Worm (Caenorhabditis elegans) whole organism, mixed stage, embryonic: Measurements from ENCODE around the gene R07E5.19.

ENCODE experiments used
- M03D4.4 ChIP-seq: sonication (generic microtip); optimal IDR thresholded peaks from 2 replicates; lab custom pipeline; 2017; ENCODE audit warnings: mild to moderate bottlenecking, missing genetic modification characterization, missing compliant biosample characterization
- bed-3 ChIP-seq: fragments of 200-800 bp; sonication (Bioruptor generic); optimal IDR thresholded peaks from 3 replicates; lab custom pipeline; 2018; ENCODE audit warnings: mild to moderate bottlenecking, missing genetic modification characterization, moderate library complexity, missing compliant biosample characterization
- ceh-39 ChIP-seq: fragments of 150-350 bp; optimal IDR thresholded peaks from 2 replicates; lab custom pipeline; 2014; ENCODE audit warnings: missing biosample characterization, missing genetic modification characterization
- ceh-43 ChIP-seq: fragments of 200-800 bp; sonication (Bioruptor generic); optimal IDR thresholded peaks from 2 replicates; lab custom pipeline; 2018; ENCODE audit warnings: mild to moderate bottlenecking, missing genetic modification characterization, moderate library complexity, missing compliant biosample characterization
- ceh-83 ChIP-seq: fragments of 200-800 bp; sonication (Bioruptor generic); optimal IDR thresholded peaks from 2 replicates; lab custom pipeline; 2018; ENCODE audit warnings: mild to moderate bottlenecking, missing genetic modification characterization, missing compliant biosample characterization
- ces-1 ChIP-seq: fragments of 150-350 bp; optimal IDR thresholded peaks from 2 replicates; lab custom pipeline; 2014; ENCODE audit warnings: missing biosample characterization, missing genetic modification reagents, missing genetic modification characterization
- cnd-1 ChIP-seq: fragments of 200-800 bp; sonication (Bioruptor generic); optimal IDR thresholded peaks from 2 replicates; lab custom pipeline; 2018; ENCODE audit warnings: mild to moderate bottlenecking, missing genetic modification characterization, missing compliant biosample characterization
- drap-1 ChIP-seq: fragments of 200-800 bp; sonication (Bioruptor generic); optimal IDR thresholded peaks from 3 replicates; lab custom pipeline; 2018; ENCODE audit warnings: mild to moderate bottlenecking, missing genetic modification characterization, missing compliant biosample characterization
- elt-1 ChIP-seq: sonication (generic microtip); optimal IDR thresholded peaks from 2 replicates; lab custom pipeline; 2017; ENCODE audit warnings: missing genetic modification characterization, mild to moderate bottlenecking, missing compliant biosample characterization, antibody characterized with exemption, moderate library complexity, borderline replicate concordance; ENCODE audit not compliant: insufficient read depth
- elt-3 ChIP-seq: fragments of 150-350 bp; optimal IDR thresholded peaks from 2 replicates; lab custom pipeline; 2014; ENCODE audit warnings: missing biosample characterization, missing genetic modification characterization
- flh-1 ChIP-seq: fragments of 200-800 bp; sonication (Bioruptor generic); optimal IDR thresholded peaks from 2 replicates; lab custom pipeline; 2018; ENCODE audit warnings: mild to moderate bottlenecking, missing genetic modification characterization, moderate library complexity, missing compliant biosample characterization
- ham-2 ChIP-seq: fragments of 200-800 bp; sonication (Bioruptor generic); optimal IDR thresholded peaks from 2 replicates; lab custom pipeline; 2018; ENCODE audit warnings: mild to moderate bottlenecking, missing genetic modification characterization, missing compliant biosample characterization
- hlh-1 ChIP-seq: fragments of 150-350 bp; optimal IDR thresholded peaks from 2 replicates; lab custom pipeline; 2014; ENCODE audit warnings: missing biosample characterization, missing genetic modification reagents, missing genetic modification characterization
- lin-13 ChIP-seq: fragments of 150-350 bp; optimal IDR thresholded peaks from 2 replicates; lab custom pipeline; 2014; ENCODE audit warnings: missing biosample characterization, missing genetic modification characterization
- lin-32 ChIP-seq: fragments of 200-800 bp; sonication (Bioruptor generic); optimal IDR thresholded peaks from 2 replicates; lab custom pipeline; 2018; ENCODE audit warnings: mild to moderate bottlenecking, missing genetic modification characterization, missing compliant biosample characterization
- mab-5 ChIP-seq: fragments of 150-350 bp; optimal IDR thresholded peaks from 2 replicates; lab custom pipeline; 2014; ENCODE audit warnings: missing biosample characterization, missing genetic modification characterization
- mep-1 ChIP-seq: fragments of 150-350 bp; optimal IDR thresholded peaks from 2 replicates; lab custom pipeline; 2017; ENCODE audit warnings: missing biosample characterization, missing genetic modification reagents, missing genetic modification characterization, inconsistent platforms
- mls-2 ChIP-seq: sonication (generic microtip); optimal IDR thresholded peaks from 2 replicates; lab custom pipeline; 2016; ENCODE audit warnings: mild to moderate bottlenecking, missing genetic modification characterization, moderate library complexity, missing compliant biosample characterization
- nhr-12 ChIP-seq: fragments of 150-350 bp; optimal IDR thresholded peaks from 2 replicates; lab custom pipeline; 2014; ENCODE audit warnings: missing biosample characterization, missing genetic modification characterization
- nhr-2 ChIP-seq: fragments of 150-350 bp; optimal IDR thresholded peaks from 2 replicates; lab custom pipeline; 2014; ENCODE audit warnings: missing biosample characterization, missing genetic modification characterization
- nhr-76 ChIP-seq: sonication (generic microtip); optimal IDR thresholded peaks from 2 replicates; lab custom pipeline; 2017; ENCODE audit warnings: missing biosample characterization, missing genetic modification characterization
- pha-4 ChIP-seq: fragments of 150-350 bp; optimal IDR thresholded peaks from 2 replicates; lab custom pipeline; 2018; ENCODE audit warnings: missing biosample characterization, missing genetic modification reagents, missing genetic modification characterization
- sem-2 ChIP-seq: fragments of 200-800 bp; sonication (Bioruptor generic); optimal IDR thresholded peaks from 2 replicates; lab custom pipeline; 2018; ENCODE audit warnings: mild to moderate bottlenecking, missing genetic modification characterization, missing compliant biosample characterization
- snpc-4 ChIP-seq: fragments of 150-350 bp; optimal IDR thresholded peaks from 2 replicates; lab custom pipeline; 2014; ENCODE audit warnings: missing biosample characterization, missing genetic modification characterization
- unc-120 ChIP-seq: sonication (generic microtip); optimal IDR thresholded peaks from 2 replicates; lab custom pipeline; 2017; ENCODE audit warnings: missing genetic modification characterization, missing compliant biosample characterization; ENCODE audit not compliant: poor library complexity, severe bottlenecking
- unc-39 ChIP-seq: fragments of 150-350 bp; optimal IDR thresholded peaks from 2 replicates; lab custom pipeline; 2014; ENCODE audit warnings: missing biosample characterization, missing genetic modification characterization
- unc-62 ChIP-seq: fragments of 150-350 bp; optimal IDR thresholded peaks from 2 replicates; lab custom pipeline; 2014; ENCODE audit warnings: missing biosample characterization, missing genetic modification reagents, missing genetic modification characterization
- zip-8 ChIP-seq: fragments of 150-350 bp; optimal IDR thresholded peaks from 2 replicates; lab custom pipeline; 2014; ENCODE audit warnings: missing biosample characterization, missing genetic modification characterization
- ztf-11 ChIP-seq: fragments of 150-350 bp; optimal IDR thresholded peaks from 2 replicates; lab custom pipeline; 2014; ENCODE audit warnings: missing biosample characterization, missing genetic modification characterization

Gene R07E5.19

ce11 chrIII:4449357-4449756 is 31.5 kb upstream of the R07E5.19 start:
- TF ChIP-seq mls-2 (tag; lab: Kevin White, UChicago), result no peak
- TF ChIP-seq drap-1 (GFP tag; lab: Kevin White, UChicago), result no peak

- TF ChIP-seq ceh-43 (GFP tag; lab: Kevin White, UChicago) (peak; percentile 77), nhr-2 (tag; lab: Kevin White, UChicago) (peak; percentile 18), elt-1 (peak; percentile 67), unc-62 (GFP tag; lab: Kevin White, UChicago) (peak; percentile 80), ceh-39 (tag; lab: Kevin White, UChicago) (no peak)
Measured at ce11 chrIII:4448029-4448428, 30.2 kb upstream of the R07E5.19 start.

- TF ChIP-seq ceh-43 (GFP tag; lab: Kevin White, UChicago) (peak; percentile 96), hlh-1 (tag; lab: Kevin White, UChicago) (no peak)
Measured at ce11 chrIII:4444492-4444891, 26.6 kb upstream of the R07E5.19 start.

ce11 chrIII:4441781-4442180 is 23.9 kb upstream of the R07E5.19 start, which contains the start of gene nex-3:
Gene nex-3, plus strand, starts transcription at chrIII:4442081.
- TF ChIP-seq snpc-4 (tag; lab: Kevin White, UChicago) (no peak), ceh-83 (GFP tag; lab: Kevin White, UChicago) (no peak), pha-4 (tag; lab: Kevin White, UChicago) (no peak), lin-32 (GFP tag; lab: Kevin White, UChicago) (no peak), mls-2 (tag; lab: Kevin White, UChicago) (no peak), nhr-2 (tag; lab: Kevin White, UChicago) (no peak), nhr-76 (tag; lab: Kevin White, UChicago) (no peak), unc-120 (tag; lab: Kevin White, UChicago) (no peak), flh-1 (no peak), nhr-12 (no peak), ham-2 (GFP tag; lab: Kevin White, UChicago) (no peak), elt-1 (no peak), mab-5 (tag; lab: Kevin White, UChicago) (no peak), M03D4.4 (tag; lab: Kevin White, UChicago) (no peak), ces-1 (no peak), zip-8 (tag; lab: Kevin White, UChicago) (no peak), unc-62 (GFP tag; lab: Kevin White, UChicago) (no peak), sem-2 (GFP tag; lab: Kevin White, UChicago) (no peak)

- TF ChIP-seq unc-39 (tag; lab: Kevin White, UChicago), result no peak
- no peak for TF ChIP-seq unc-62 (GFP tag; lab: Kevin White, UChicago)
- TF ChIP-seq mep-1 (tag; lab: Kevin White, UChicago), result no peak
- no peak for TF ChIP-seq ztf-11 (tag; lab: Kevin White, UChicago)
- TF ChIP-seq lin-13, result no peak
- no peak for TF ChIP-seq lin-32 (GFP tag; lab: Kevin White, UChicago)
Measured at ce11 chrIII:4439493-4439983, 21.7 kb upstream of the R07E5.19 start, which contains the start of gene C28A5.2. Gene C28A5.2, minus strand, starts transcription at chrIII:4439543.

ce11 chrIII:4435262-4435661 is 17.4 kb upstream of the R07E5.19 start:
- TF ChIP-seq nhr-12 (no peak), lin-13 (no peak), elt-1 (no peak), unc-120 (tag; lab: Kevin White, UChicago) (no peak), ces-1 (no peak), hlh-1 (tag; lab: Kevin White, UChicago) (no peak), bed-3 (GFP tag; lab: Kevin White, UChicago) (no peak), mab-5 (tag; lab: Kevin White, UChicago) (no peak), ceh-83 (GFP tag; lab: Kevin White, UChicago) (no peak), elt-3 (no peak), cnd-1 (tag; lab: Kevin White, UChicago) (no peak)
